Worm (Caenorhabditis elegans) whole organism, L1 larva: ENCODE measurements around the gene chtb-3.

Source experiments
- C16A3.4 ChIP-seq: fragments of 150-350 bp; optimal IDR thresholded peaks from 2 replicates; lab custom pipeline; 2014; ENCODE audit warnings: missing biosample characterization, missing genetic modification characterization
- Y116A8C.19 ChIP-seq: sonication (generic microtip); optimal IDR thresholded peaks from 2 replicates; lab custom pipeline; 2016; ENCODE audit warnings: missing compliant biosample characterization, missing genetic modification characterization, borderline replicate concordance
- aha-1 ChIP-seq: fragments of 150-350 bp; optimal IDR thresholded peaks from 2 replicates; lab custom pipeline; 2014; ENCODE audit warnings: missing biosample characterization, missing genetic modification characterization
- ama-1 ChIP-seq: fragments of 150-350 bp; optimal IDR thresholded peaks from 2 replicates; lab custom pipeline; 2014
- blmp-1 ChIP-seq: fragments of 150-350 bp; optimal IDR thresholded peaks from 2 replicates; lab custom pipeline; 2014; ENCODE audit warnings: missing biosample characterization, missing genetic modification characterization
- ceh-63 ChIP-seq: fragments of 200-800 bp; sonication (Bioruptor generic); optimal IDR thresholded peaks from 2 replicates; lab custom pipeline; 2018; ENCODE audit warnings: mild to moderate bottlenecking, missing genetic modification characterization, missing compliant biosample characterization
- dsc-1 ChIP-seq: sonication (generic microtip); optimal IDR thresholded peaks from 2 replicates; lab custom pipeline; 2016; ENCODE audit warnings: mild to moderate bottlenecking, missing genetic modification characterization, missing compliant biosample characterization
- efl-1 ChIP-seq, 4 experiments: fragments of 150-350 bp; optimal IDR thresholded peaks in 3 of 4; peaks in 1 of 4; 1 replicate in 1 of 4; 2 replicates in 3 of 4; lab custom pipeline; 2014; ENCODE audit warnings: missing biosample characterization in 2 of 4, missing genetic modification characterization in 2 of 4, missing genetic modification reagents in 2 of 4
- efl-3 ChIP-seq: fragments of 200-800 bp; sonication (Bioruptor generic); optimal IDR thresholded peaks from 2 replicates; lab custom pipeline; 2018; ENCODE audit warnings: mild to moderate bottlenecking, missing genetic modification characterization, missing compliant biosample characterization
- egl-27 ChIP-seq, 2 experiments: fragments of 150-350 bp in 1 of 2; sonication (generic microtip); optimal IDR thresholded peaks; 3 replicates each; lab custom pipeline; 2017 to 2018; ENCODE audit warnings: missing biosample characterization in 2 of 2, missing genetic modification characterization in 2 of 2, missing genetic modification reagents in 2 of 2
- fkh-4 ChIP-seq: sonication (generic microtip); optimal IDR thresholded peaks from 2 replicates; lab custom pipeline; 2016; ENCODE audit warnings: missing compliant biosample characterization, missing genetic modification characterization, borderline replicate concordance
- fkh-8 ChIP-seq: sonication (generic microtip); optimal IDR thresholded peaks from 2 replicates; lab custom pipeline; 2016; ENCODE audit warnings: mild to moderate bottlenecking, missing genetic modification characterization, missing compliant biosample characterization
- grh-1 ChIP-seq: fragments of 200-800 bp; sonication (Bioruptor generic); IDR thresholded peaks from 2 replicates; pipeline ENCODE4 v1.3.6; 2022; ENCODE audit warnings: missing genetic modification reagents, missing genetic modification characterization, missing compliant biosample characterization
- jun-1 ChIP-seq: fragments of 150-350 bp; optimal IDR thresholded peaks from 2 replicates; lab custom pipeline; 2014; ENCODE audit warnings: missing biosample characterization, missing genetic modification reagents, missing genetic modification characterization
- lin-13 ChIP-seq: fragments of 150-350 bp; optimal IDR thresholded peaks from 2 replicates; lab custom pipeline; 2014; ENCODE audit warnings: missing biosample characterization, missing genetic modification reagents, missing genetic modification characterization
- mef-2 ChIP-seq: fragments of 150-350 bp; optimal IDR thresholded peaks from 2 replicates; lab custom pipeline; 2014; ENCODE audit warnings: missing biosample characterization, missing genetic modification characterization
- nhr-12 ChIP-seq: sonication (generic microtip); optimal IDR thresholded peaks from 2 replicates; lab custom pipeline; 2017; ENCODE audit warnings: missing biosample characterization, missing genetic modification characterization
- nhr-237 ChIP-seq: fragments of 150-350 bp; optimal IDR thresholded peaks from 2 replicates; lab custom pipeline; 2014; ENCODE audit warnings: missing biosample characterization, missing genetic modification characterization
- nhr-77 ChIP-seq: fragments of 150-350 bp; optimal IDR thresholded peaks from 2 replicates; lab custom pipeline; 2014; ENCODE audit warnings: missing biosample characterization, missing genetic modification characterization
- nhr-85 ChIP-seq: sonication (generic microtip); peaks from one replicate; lab custom pipeline; 2016; ENCODE audit warnings: missing genetic modification characterization, inconsistent platforms, missing compliant biosample characterization
- nhr-90 ChIP-seq: sonication (generic microtip); optimal IDR thresholded peaks from 2 replicates; lab custom pipeline; 2016; ENCODE audit warnings: mild to moderate bottlenecking, missing genetic modification characterization, missing compliant biosample characterization; ENCODE audit not compliant: poor library complexity
- pax-3 ChIP-seq: fragments of 200-800 bp; sonication (Bioruptor generic); optimal IDR thresholded peaks from 2 replicates; lab custom pipeline; 2018; ENCODE audit warnings: mild to moderate bottlenecking, missing genetic modification characterization, moderate library complexity, missing compliant biosample characterization
- snpc-4 ChIP-seq: fragments of 150-350 bp; optimal IDR thresholded peaks from 2 replicates; lab custom pipeline; 2014; ENCODE audit warnings: missing biosample characterization, missing genetic modification characterization
- snu-23 ChIP-seq: sonication (generic microtip); optimal IDR thresholded peaks from 2 replicates; lab custom pipeline; 2016; ENCODE audit warnings: missing genetic modification characterization, missing compliant biosample characterization
- sup-37 ChIP-seq: fragments of 200-800 bp; sonication (Bioruptor generic); optimal IDR thresholded peaks from 2 replicates; lab custom pipeline; 2018; ENCODE audit warnings: mild to moderate bottlenecking, missing genetic modification characterization, missing compliant biosample characterization
- swsn-7 ChIP-seq: sonication (generic microtip); optimal IDR thresholded peaks from 2 replicates; lab custom pipeline; 2016; ENCODE audit warnings: missing genetic modification characterization, missing compliant biosample characterization
- tbx-2 ChIP-seq: sonication (generic microtip); optimal IDR thresholded peaks from 2 replicates; lab custom pipeline; 2016; ENCODE audit warnings: missing genetic modification characterization, missing compliant biosample characterization
- unc-130 ChIP-seq: fragments of 150-350 bp; optimal IDR thresholded peaks from 2 replicates; lab custom pipeline; 2017; ENCODE audit warnings: missing biosample characterization, missing genetic modification characterization, inconsistent platforms
- unc-30 ChIP-seq: sonication (generic microtip); optimal IDR thresholded peaks from 2 replicates; lab custom pipeline; 2017; ENCODE audit warnings: missing biosample characterization, missing genetic modification characterization
- unc-62 ChIP-seq: fragments of 150-350 bp; optimal IDR thresholded peaks from 2 replicates; lab custom pipeline; 2014; ENCODE audit warnings: missing biosample characterization, missing genetic modification reagents, missing genetic modification characterization
- unc-86 ChIP-seq: sonication (generic microtip); optimal IDR thresholded peaks from 2 replicates; lab custom pipeline; 2016; ENCODE audit warnings: missing genetic modification characterization, missing compliant biosample characterization

The chtb-3 gene

DNA sequence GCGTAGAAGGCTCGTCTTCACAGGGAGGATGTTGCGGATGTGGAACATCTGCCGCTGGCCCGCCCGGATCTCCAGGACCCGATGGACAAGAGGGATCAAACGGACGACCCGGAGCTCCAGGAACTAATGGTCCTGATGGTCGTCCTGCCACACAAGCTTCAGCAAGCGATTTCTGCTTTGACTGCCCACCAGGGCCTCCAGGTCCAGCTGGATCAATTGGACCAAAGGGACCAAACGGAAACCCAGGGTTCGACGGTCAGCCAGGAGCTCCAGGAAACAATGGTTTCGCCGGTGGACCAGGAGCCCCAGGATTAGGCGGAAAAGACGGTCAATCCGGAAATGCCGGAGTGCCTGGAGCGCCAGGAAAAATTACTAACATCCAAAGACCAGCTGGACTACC lies 15.2 kb upstream of the chtb-3 start:
- TF ChIP-seq efl-3 (no peak), fkh-8 (tag; lab: Kevin White, UChicago) (no peak), nhr-77 (no peak), ceh-63 (no peak), blmp-1 (no peak), unc-130 (tag; lab: Kevin White, UChicago) (no peak), unc-30 (no peak), C16A3.4 (tag; lab: Kevin White, UChicago) (no peak), jun-1 (tag; lab: Kevin White, UChicago) (no peak), aha-1 (tag; lab: Kevin White, UChicago) (no peak), dsc-1 (tag; lab: Kevin White, UChicago) (no peak), nhr-90 (no peak), nhr-237 (tag; lab: Kevin White, UChicago) (no peak), Y116A8C.19 (no peak)
- TF ChIP-seq, all 84 proteins: peak for 0

DNA sequence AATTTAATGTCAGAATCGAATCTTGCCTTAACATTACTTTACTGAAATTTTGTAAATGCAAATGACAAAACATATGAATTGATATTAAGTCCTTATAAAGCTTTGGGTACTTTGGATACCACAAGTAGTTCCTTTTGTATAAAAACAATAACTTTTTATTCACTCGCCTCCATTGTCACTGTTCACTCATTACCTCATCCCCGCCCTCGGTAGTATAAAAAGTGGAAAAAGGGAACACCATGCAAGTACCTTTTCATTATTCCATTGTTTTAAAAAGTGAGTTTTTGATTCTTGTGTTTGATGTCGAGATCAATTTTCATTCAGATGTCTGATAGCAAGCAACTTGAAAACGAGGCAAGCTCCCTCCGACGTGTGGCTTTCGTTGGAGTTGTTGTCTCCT lies 14.6 kb upstream of the chtb-3 start, which contains the start of gene col-171:
Gene col-171, plus strand, starts transcription at position 301 of the 400 bp plus-strand sequence.
- no peak for TF ChIP-seq efl-1 (optimal IDR thresholded peaks at IDR 0.05; lab: Kevin White, UChicago)
- peak in 1 of 2 experiments; percentile 22 for TF ChIP-seq efl-1 (GFP tag; optimal IDR thresholded peaks at IDR 0.05 in 1 of 2; lab: Kevin White, UChicago)
- TF ChIP-seq nhr-12 (tag; lab: Kevin White, UChicago), result no peak

DNA sequence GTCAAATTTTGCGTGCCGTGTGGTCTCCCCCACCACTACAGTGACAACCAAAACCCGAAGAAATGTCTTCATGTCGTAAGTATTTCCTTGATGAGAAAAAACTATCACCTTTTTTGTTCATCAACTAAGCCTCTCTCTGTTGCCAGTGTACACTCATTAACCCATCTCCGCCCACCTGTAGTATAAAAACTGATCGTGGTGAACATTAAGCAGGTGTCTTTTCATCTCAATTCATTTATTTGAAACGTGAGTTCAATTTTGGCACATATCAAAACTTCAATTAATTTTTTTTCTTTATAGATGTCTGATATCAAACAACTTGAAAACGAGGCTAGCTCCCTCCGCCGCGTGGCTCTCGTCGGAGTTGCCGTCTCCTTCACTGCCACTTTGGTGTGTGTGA lies 12.0 kb upstream of the chtb-3 start, which contains the start of gene col-170:
Gene col-170, plus strand, starts transcription at position 301 of the 400 bp plus-strand sequence.
- TF ChIP-seq pax-3 (tag; lab: Kevin White, UChicago) (no peak), unc-62 (GFP tag; lab: Kevin White, UChicago) (no peak), egl-27 (tag; optimal IDR thresholded peaks at IDR 0.05; lab: Kevin White, UChicago) (no peak), Y116A8C.19 (no peak)

DNA sequence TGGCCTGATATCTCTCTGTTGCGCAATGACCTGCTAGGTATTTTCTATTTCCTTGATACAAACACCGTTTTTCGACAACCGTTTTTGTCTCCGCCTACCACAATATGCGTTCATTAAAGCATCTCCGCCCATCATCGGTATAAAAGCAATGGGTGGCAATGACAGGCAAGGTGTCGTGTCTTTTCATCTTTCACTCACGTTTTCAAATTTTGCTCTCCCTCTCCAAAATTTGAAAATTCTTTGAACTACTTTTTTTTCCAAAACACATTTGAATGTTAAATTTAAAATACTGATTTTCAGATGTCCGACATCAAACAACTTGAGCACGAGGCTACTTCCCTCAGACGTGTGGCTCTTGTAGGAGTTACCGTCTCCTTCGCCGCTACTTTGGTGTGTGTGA lies 9.4 kb upstream of the chtb-3 start, which contains the start of gene col-169:
Gene col-169, plus strand, starts transcription at position 301 of the 400 bp plus-strand sequence.
- TF ChIP-seq snpc-4 (tag; lab: Kevin White, UChicago), result no peak
- TF ChIP-seq blmp-1, result no peak
- TF ChIP-seq grh-1 (GFP tag; lab: Robert Waterston, UW), result no peak
- no peak for TF ChIP-seq ama-1 (lab: Kevin White, UChicago)
- TF ChIP-seq dsc-1 (tag; lab: Kevin White, UChicago), result no peak
- no peak for TF ChIP-seq fkh-4
- no peak for TF ChIP-seq unc-86 (tag; lab: Kevin White, UChicago)
- TF ChIP-seq sup-37 (GFP tag; lab: Kevin White, UChicago), result no peak
- no peak for TF ChIP-seq swsn-7
- no peak for TF ChIP-seq unc-62 (GFP tag; lab: Kevin White, UChicago)
- TF ChIP-seq egl-27 (tag; optimal IDR thresholded peaks at IDR 0.05; lab: Kevin White, UChicago), result no peak
- TF ChIP-seq unc-130 (tag; lab: Kevin White, UChicago), result no peak
- TF ChIP-seq mef-2 (tag; lab: Kevin White, UChicago), result no peak
- TF ChIP-seq, all 84 proteins: peak for 0

DNA sequence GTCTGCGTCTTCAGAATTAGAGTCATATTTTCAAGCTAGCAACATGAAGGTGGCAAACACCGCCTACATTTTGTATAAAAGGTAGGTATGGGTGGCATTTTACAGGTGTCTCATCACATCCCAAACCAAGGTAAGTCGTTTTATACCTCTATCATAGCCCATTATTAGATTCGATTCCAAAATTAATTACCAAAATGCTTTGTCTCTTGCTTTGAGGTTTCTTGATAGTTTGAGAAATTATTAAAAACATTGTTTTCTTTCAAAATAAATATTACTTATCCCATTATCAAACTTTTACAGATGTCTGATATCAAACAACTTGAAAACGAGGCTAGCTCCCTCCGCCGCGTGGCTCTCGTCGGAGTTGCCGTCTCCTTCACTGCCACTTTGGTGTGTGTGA lies 6.6 kb upstream of the chtb-3 start, which contains the start of gene col-168:
Gene col-168, plus strand, starts transcription at position 301 of the 400 bp plus-strand sequence.
- TF ChIP-seq lin-13 (GFP tag; lab: Kevin White, UChicago), result no peak
- TF ChIP-seq snu-23 (GFP tag; lab: Kevin White, UChicago), result no peak
- TF ChIP-seq efl-1 (optimal IDR thresholded peaks at IDR 0.05; lab: Kevin White, UChicago), result no peak
- TF ChIP-seq efl-1 (GFP tag; optimal IDR thresholded peaks at IDR 0.05 in 1 of 2; lab: Kevin White, UChicago), result peak in 1 of 2 experiments; percentile 28
- no peak for TF ChIP-seq nhr-90
- peak; percentile 70 for TF ChIP-seq nhr-85 (tag; lab: Kevin White, UChicago)
- TF ChIP-seq, all 84 proteins: peak for 2

DNA sequence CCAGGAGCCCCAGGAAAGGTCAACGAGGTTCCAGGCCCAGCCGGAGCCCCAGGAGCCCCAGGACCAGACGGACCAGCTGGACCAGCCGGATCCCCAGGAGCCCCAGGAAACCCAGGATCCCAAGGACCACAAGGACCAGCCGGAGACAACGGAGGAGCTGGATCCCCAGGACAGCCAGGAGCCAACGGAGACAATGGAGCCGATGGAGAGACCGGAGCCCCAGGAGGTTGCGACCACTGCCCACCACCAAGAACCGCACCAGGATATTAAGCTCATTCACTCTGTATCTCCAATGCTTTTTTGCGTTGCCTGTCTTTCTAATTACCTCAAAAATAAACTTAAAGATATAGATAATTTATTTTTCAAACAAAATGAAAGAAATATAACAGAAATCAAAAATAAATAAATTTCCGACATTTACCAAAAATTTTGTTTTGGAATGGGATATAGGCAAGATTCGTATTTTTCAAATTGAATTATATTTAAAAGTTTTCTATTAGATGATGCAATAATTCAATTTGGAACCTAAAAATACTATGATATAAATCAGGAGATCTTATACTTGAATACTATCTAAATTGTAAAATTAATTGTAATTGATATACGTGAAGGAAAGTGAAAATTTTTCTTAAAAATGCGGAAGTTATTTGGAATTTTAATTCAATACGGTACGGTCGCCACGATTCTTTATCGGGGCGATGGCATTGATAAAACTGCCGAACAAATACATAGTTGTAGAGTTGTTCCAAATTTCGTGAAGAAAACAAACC lies 4.9 kb upstream of the chtb-3 start:
- TF ChIP-seq jun-1 (tag; lab: Kevin White, UChicago), result peak; percentile 33
- peak; percentile 3 for TF ChIP-seq tbx-2 (tag; lab: Kevin White, UChicago)
- TF ChIP-seq, all 84 proteins: peak for 2; not testable (repeated sequence) for 82
